Worm (Caenorhabditis elegans) whole organism, L2 larva: ENCODE data around the gene mrpl-35.

Source experiments
- ama-1 ChIP-seq: fragments of 150-350 bp; optimal IDR thresholded peaks from 2 replicates; lab custom pipeline; 2018; ENCODE audit warnings: inconsistent platforms
- ceh-82 ChIP-seq: fragments of 150-350 bp; optimal IDR thresholded peaks from 2 replicates; lab custom pipeline; 2014; ENCODE audit warnings: missing biosample characterization, missing genetic modification characterization
- elt-1 ChIP-seq: fragments of 150-350 bp; optimal IDR thresholded peaks from 2 replicates; lab custom pipeline; 2014; ENCODE audit warnings: missing biosample characterization, missing genetic modification characterization
- lsy-2 ChIP-seq, 2 experiments: fragments of 150-350 bp in 1 of 2; sonication (generic microtip) in 1 of 2; optimal IDR thresholded peaks; 2 replicates each; lab custom pipeline; 2014 to 2017; ENCODE audit warnings: missing biosample characterization in 2 of 2, missing genetic modification characterization in 2 of 2
- nhr-11 ChIP-seq: fragments of 150-350 bp; optimal IDR thresholded peaks from 2 replicates; lab custom pipeline; 2014; ENCODE audit warnings: missing biosample characterization, missing genetic modification characterization
- nhr-77 ChIP-seq: fragments of 150-350 bp; optimal IDR thresholded peaks from 2 replicates; lab custom pipeline; 2014; ENCODE audit warnings: missing biosample characterization, missing genetic modification characterization
- sma-3 ChIP-seq: sonication (generic microtip); optimal IDR thresholded peaks from 2 replicates; lab custom pipeline; 2016; ENCODE audit warnings: missing genetic modification reagents, missing genetic modification characterization, missing compliant biosample characterization
- unc-39 ChIP-seq: fragments of 150-350 bp; optimal IDR thresholded peaks from 2 replicates; lab custom pipeline; 2014; ENCODE audit warnings: missing biosample characterization, missing genetic modification characterization
- unc-62 ChIP-seq: fragments of 150-350 bp; optimal IDR thresholded peaks from 2 replicates; lab custom pipeline; 2014; ENCODE audit warnings: missing biosample characterization, missing genetic modification reagents, missing genetic modification characterization
- zag-1 ChIP-seq: fragments of 150-350 bp; optimal IDR thresholded peaks from 2 replicates; lab custom pipeline; 2014; ENCODE audit warnings: missing biosample characterization, missing genetic modification characterization
- ztf-11 ChIP-seq: sonication (generic microtip); optimal IDR thresholded peaks from 2 replicates; lab custom pipeline; 2017; ENCODE audit warnings: missing biosample characterization, missing genetic modification characterization
- ztf-4 ChIP-seq: fragments of 150-350 bp; optimal IDR thresholded peaks from 2 replicates; lab custom pipeline; 2014; ENCODE audit warnings: missing biosample characterization, missing genetic modification characterization

ce11 chrIII:3482291-3482690 is 27.7 kb upstream of the mrpl-35 start, which contains the start of gene C34C12.6:
- TF ChIP-seq unc-62 (no peak), nhr-77 (tag; lab: Kevin White, UChicago) (no peak), nhr-11 (tag; lab: Kevin White, UChicago) (no peak), ztf-11 (no peak), unc-39 (tag; lab: Kevin White, UChicago) (no peak), sma-3 (GFP tag; lab: Kevin White, UChicago) (no peak), lsy-2 (tag; optimal IDR thresholded peaks at IDR 0.05; lab: Kevin White, UChicago) (no peak), ztf-4 (tag; lab: Kevin White, UChicago) (no peak), elt-1 (tag; lab: Kevin White, UChicago) (no peak), zag-1 (no peak), ama-1 (no peak), ceh-82 (tag; lab: Kevin White, UChicago) (no peak)
